Worm (Caenorhabditis elegans) whole organism, late embryonic: ENCODE data around the gene wrk-1.
"Not testable (repeated sequence)": the region's sequence is repeated elsewhere in the genome, so short reads cannot be mapped to it uniquely, and the experiment has no call there.

Experiments
- C08G9.2 ChIP-seq: sonication (generic microtip); optimal IDR thresholded peaks from 2 replicates; lab custom pipeline; 2016; ENCODE audit warnings: mild to moderate bottlenecking, missing genetic modification characterization, moderate library complexity, missing compliant biosample characterization
- Y22D7AL.16 ChIP-seq: sonication (generic microtip); optimal IDR thresholded peaks from 2 replicates; lab custom pipeline; 2016; ENCODE audit warnings: missing genetic modification characterization, missing compliant biosample characterization
- ama-1 ChIP-seq: fragments of 150-350 bp; optimal IDR thresholded peaks from 2 replicates; lab custom pipeline; 2014
- ceh-14 ChIP-seq: sonication (generic microtip); optimal IDR thresholded peaks from 2 replicates; lab custom pipeline; 2016; ENCODE audit warnings: missing genotype, missing genetic modification characterization, missing compliant biosample characterization
- ceh-18 ChIP-seq: sonication (generic microtip); optimal IDR thresholded peaks from 2 replicates; lab custom pipeline; 2016; ENCODE audit warnings: missing genetic modification characterization, missing compliant biosample characterization
- ceh-24 ChIP-seq: sonication (generic microtip); optimal IDR thresholded peaks from 2 replicates; lab custom pipeline; 2016; ENCODE audit warnings: mild to moderate bottlenecking, missing genetic modification characterization, missing compliant biosample characterization
- ceh-31 ChIP-seq: sonication (generic microtip); optimal IDR thresholded peaks from 2 replicates; lab custom pipeline; 2016; ENCODE audit warnings: missing genetic modification characterization, missing compliant biosample characterization
- ceh-45 ChIP-seq: fragments of 200-800 bp; sonication (Bioruptor generic); IDR thresholded peaks from 2 replicates; pipeline ENCODE4 v1.3.6; 2022; ENCODE audit warnings: missing genetic modification reagents, missing genetic modification characterization, missing compliant biosample characterization
- ceh-6 ChIP-seq: fragments of 200-800 bp; sonication (Bioruptor generic); optimal IDR thresholded peaks from 2 replicates; lab custom pipeline; 2018; ENCODE audit warnings: mild to moderate bottlenecking, missing genetic modification characterization, missing compliant biosample characterization
- che-1 ChIP-seq: sonication (generic microtip); optimal IDR thresholded peaks from 2 replicates; lab custom pipeline; 2016; ENCODE audit warnings: mild to moderate bottlenecking, missing genetic modification characterization, missing compliant biosample characterization
- dmd-4 ChIP-seq: sonication (generic microtip); optimal IDR thresholded peaks from 2 replicates; lab custom pipeline; 2016; ENCODE audit warnings: borderline replicate concordance, missing genetic modification characterization, missing compliant biosample characterization
- dve-1 ChIP-seq: sonication (generic microtip); optimal IDR thresholded peaks from 2 replicates; lab custom pipeline; 2017; ENCODE audit warnings: antibody characterized with exemption, mild to moderate bottlenecking, missing genetic modification characterization, missing compliant biosample characterization
- elt-2 ChIP-seq: sonication (generic microtip); optimal IDR thresholded peaks from 2 replicates; lab custom pipeline; 2016; ENCODE audit warnings: missing genetic modification reagents, missing genetic modification characterization, missing compliant biosample characterization
- eyg-1 ChIP-seq: sonication (generic microtip); optimal IDR thresholded peaks from 2 replicates; lab custom pipeline; 2016; ENCODE audit warnings: missing genotype, missing genetic modification characterization, missing compliant biosample characterization
- fax-1 ChIP-seq: sonication (generic microtip); optimal IDR thresholded peaks from 2 replicates; lab custom pipeline; 2016; ENCODE audit warnings: missing genotype, missing genetic modification characterization, missing compliant biosample characterization
- lim-6 ChIP-seq: sonication (generic microtip); optimal IDR thresholded peaks from 2 replicates; lab custom pipeline; 2016; ENCODE audit warnings: missing genetic modification characterization, missing compliant biosample characterization
- mec-3 ChIP-seq: sonication (generic microtip); optimal IDR thresholded peaks from 2 replicates; lab custom pipeline; 2016; ENCODE audit warnings: borderline replicate concordance, missing genetic modification characterization, missing compliant biosample characterization
- nfya-1 ChIP-seq: sonication (generic microtip); optimal IDR thresholded peaks from 2 replicates; lab custom pipeline; 2017; ENCODE audit warnings: missing genetic modification characterization, mild to moderate bottlenecking, missing compliant biosample characterization, antibody characterized with exemption, moderate library complexity
- nhr-11 ChIP-seq: fragments of 150-350 bp; optimal IDR thresholded peaks from 2 replicates; lab custom pipeline; 2014; ENCODE audit warnings: missing biosample characterization, missing genetic modification characterization
- pax-1 ChIP-seq: fragments of 150-350 bp; optimal IDR thresholded peaks from 2 replicates; lab custom pipeline; 2014; ENCODE audit warnings: missing biosample characterization, missing genetic modification characterization
- pha-4 ChIP-seq: fragments of 150-350 bp; optimal IDR thresholded peaks from 2 replicates; lab custom pipeline; 2018; ENCODE audit warnings: missing biosample characterization, missing genetic modification reagents, missing genetic modification characterization
- ref-2 ChIP-seq: sonication (generic microtip); optimal IDR thresholded peaks from 2 replicates; lab custom pipeline; 2016; ENCODE audit warnings: missing genetic modification characterization, missing compliant biosample characterization
- sdc-2 ChIP-seq: sonication (generic microtip); optimal IDR thresholded peaks from 2 replicates; lab custom pipeline; 2016; ENCODE audit warnings: missing genotype, missing genetic modification characterization, missing compliant biosample characterization
- sox-4 ChIP-seq: sonication (generic microtip); optimal IDR thresholded peaks from 2 replicates; lab custom pipeline; 2017; ENCODE audit warnings: mild to moderate bottlenecking, missing genetic modification characterization, inconsistent platforms, missing compliant biosample characterization
- tbx-2 ChIP-seq: sonication (generic microtip); optimal IDR thresholded peaks from 2 replicates; lab custom pipeline; 2016; ENCODE audit warnings: missing genetic modification characterization, missing compliant biosample characterization
- tbx-7 ChIP-seq: sonication (generic microtip); optimal IDR thresholded peaks from 2 replicates; lab custom pipeline; 2016; ENCODE audit warnings: missing genotype, missing genetic modification characterization, missing compliant biosample characterization
- unc-3 ChIP-seq, 2 experiments: fragments of 200-800 bp in 1 of 2; sonication (Bioruptor generic) in 1 of 2; sonication (generic microtip) in 1 of 2; conservative IDR thresholded peaks in 1 of 2; optimal IDR thresholded peaks in 1 of 2; 2 replicates each; pipeline versions ENCODE4 v1.3.6 to Lab custom; 2016 to 2022; ENCODE audit warnings: missing compliant biosample characterization in 2 of 2, missing genetic modification characterization in 2 of 2, missing genetic modification reagents in 1 of 2
- unc-42 ChIP-seq: sonication (generic microtip); optimal IDR thresholded peaks from 2 replicates; lab custom pipeline; 2016; ENCODE audit warnings: missing genotype, missing genetic modification characterization, missing compliant biosample characterization
- unc-86 ChIP-seq: sonication (generic microtip); optimal IDR thresholded peaks from 2 replicates; lab custom pipeline; 2016; ENCODE audit warnings: missing genetic modification characterization, missing compliant biosample characterization
- zip-5 ChIP-seq: sonication (generic microtip); optimal IDR thresholded peaks from 2 replicates; lab custom pipeline; 2016; ENCODE audit warnings: missing genetic modification characterization, missing compliant biosample characterization

wrk-1 gene

DNA sequence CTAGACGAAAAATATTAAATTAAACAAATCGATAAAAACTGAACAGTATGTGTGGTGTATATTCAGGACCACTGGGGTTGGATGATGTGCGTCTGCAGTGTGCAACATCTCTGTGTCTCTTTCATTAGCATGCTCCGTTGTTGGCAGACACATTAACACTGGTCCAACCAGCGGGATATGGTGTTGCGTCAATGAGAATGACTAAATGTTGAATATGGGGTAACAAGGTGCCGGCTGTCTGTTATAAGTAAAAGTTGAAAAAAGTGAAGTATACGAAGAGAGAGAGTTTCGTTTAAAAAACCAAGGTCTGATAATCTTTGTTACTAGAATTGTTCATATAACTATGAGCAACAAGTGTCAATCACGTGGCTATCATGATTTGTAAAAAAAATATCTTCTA is 24.4 kb upstream of the wrk-1 start, which contains the start of gene ced-8:
Gene ced-8 (minus strand): TSS at position 101 of the 400 bp plus-strand sequence.
- TF ChIP-seq ceh-31 (tag; lab: Kevin White, UChicago) (peak; percentile 31), lim-6 (tag; lab: Kevin White, UChicago) (no peak), dve-1 (no peak), ama-1 (no peak), tbx-2 (tag; lab: Kevin White, UChicago) (no peak), dmd-4 (tag; lab: Kevin White, UChicago) (no peak)

DNA sequence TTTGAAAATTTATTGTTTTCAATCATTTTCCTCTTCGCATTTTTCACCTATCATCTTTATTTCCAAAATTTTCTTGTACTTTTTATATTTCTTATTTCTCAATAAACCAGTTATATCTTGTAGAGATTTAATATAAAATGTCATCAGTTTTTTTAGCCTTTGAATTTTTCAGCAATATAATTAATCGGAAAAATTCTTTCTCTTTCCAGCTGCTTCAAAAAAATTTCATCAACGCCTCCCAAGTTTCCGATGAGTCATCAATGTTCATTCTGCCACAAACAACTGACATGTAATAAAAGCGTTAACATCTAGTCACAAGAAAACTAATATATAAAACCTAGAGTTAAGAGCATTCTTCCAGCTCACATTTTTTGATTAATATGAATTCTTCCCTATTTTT is 20.7 kb upstream of the wrk-1 start, which contains the start of gene F08F1.4:
Gene F08F1.4 (plus strand): TSS at position 301 of the 400 bp plus-strand sequence.
- TF ChIP-seq zip-5 (tag; lab: Kevin White, UChicago) (no peak), eyg-1 (tag; lab: Kevin White, UChicago) (no peak), ceh-45 (GFP tag; lab: Robert Waterston, UW) (no peak), pha-4 (no peak), ceh-18 (tag; lab: Kevin White, UChicago) (no peak), C08G9.2 (tag; lab: Kevin White, UChicago) (no peak), unc-86 (tag; lab: Kevin White, UChicago) (no peak), ama-1 (no peak), Y22D7AL.16 (tag; lab: Kevin White, UChicago) (no peak), elt-2 (tag; lab: Kevin White, UChicago) (no peak), fax-1 (no peak), ceh-6 (no peak), nhr-11 (tag; lab: Kevin White, UChicago) (no peak), ceh-14 (tag; lab: Kevin White, UChicago) (no peak), sox-4 (no peak), sdc-2 (no peak), nfya-1 (no peak)
- TF ChIP-seq, all 69 proteins: peak for 0

DNA sequence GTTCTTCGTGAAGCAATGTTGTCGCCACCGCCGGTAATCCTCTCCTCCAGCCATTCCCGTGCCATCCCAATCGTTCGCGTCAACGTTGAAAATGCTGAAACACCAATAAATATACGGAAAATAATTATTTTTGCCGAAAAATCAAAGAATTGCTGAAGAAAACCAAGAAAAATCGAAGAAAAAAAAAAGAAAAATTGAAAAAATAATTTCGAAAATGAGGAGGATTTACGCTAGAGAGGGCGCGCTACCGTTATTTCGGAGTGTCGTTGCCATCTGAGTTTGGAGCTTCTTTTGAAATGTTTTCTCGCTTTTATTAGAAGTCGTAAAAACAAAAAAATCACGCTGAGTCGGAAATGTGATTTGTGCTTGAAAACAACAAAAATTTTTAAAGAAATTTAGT is 18.4 kb upstream of the wrk-1 start, which contains the start of gene F08F1.9:
Gene F08F1.9 (minus strand): TSS at position 101 of the 400 bp plus-strand sequence.
- TF ChIP-seq ceh-24 (tag; lab: Kevin White, UChicago); sdc-2; unc-42 (tag; lab: Kevin White, UChicago): not testable (repeated sequence)

DNA sequence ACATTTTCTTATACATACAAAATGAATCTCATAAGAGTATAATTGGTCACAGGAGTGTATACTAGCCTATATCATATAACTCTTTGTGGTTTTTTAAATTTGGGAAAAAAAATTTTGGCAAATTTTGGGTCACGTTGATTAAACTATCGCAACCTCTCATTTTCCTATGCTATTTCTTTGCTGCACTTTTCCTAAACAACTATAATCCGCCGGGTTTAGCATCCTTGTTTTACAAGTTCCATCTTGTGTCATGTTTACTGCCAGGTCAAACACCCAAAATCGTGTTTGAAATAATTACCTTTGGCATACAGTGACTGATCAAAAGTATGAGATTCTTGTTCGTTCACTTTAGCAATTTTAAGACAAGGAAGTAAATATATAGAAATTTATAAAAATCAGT is 15.9 kb upstream of the wrk-1 start, which contains the start of gene sulp-3:
Gene sulp-3 (minus strand): TSS at position 101 of the 400 bp plus-strand sequence.
- no peak for TF ChIP-seq tbx-7 (tag; lab: Kevin White, UChicago)
- TF ChIP-seq eyg-1 (tag; lab: Kevin White, UChicago) = no peak
- TF ChIP-seq nfya-1 = no peak
- no peak for TF ChIP-seq ceh-24 (tag; lab: Kevin White, UChicago)
- TF ChIP-seq mec-3 (tag; lab: Kevin White, UChicago) = no peak
- TF ChIP-seq che-1 (tag; lab: Kevin White, UChicago) = no peak
- TF ChIP-seq ama-1 = no peak
- no peak for TF ChIP-seq ceh-18 (tag; lab: Kevin White, UChicago)
- no peak for TF ChIP-seq unc-3 (GFP tag; conservative IDR thresholded peaks at IDR 0.05; lab: Robert Waterston, UW)
- no peak for TF ChIP-seq unc-3 (tag; optimal IDR thresholded peaks at IDR 0.05; lab: Kevin White, UChicago)
- TF ChIP-seq ceh-45 (GFP tag; lab: Robert Waterston, UW) = no peak
- TF ChIP-seq ceh-31 (tag; lab: Kevin White, UChicago) = no peak
- TF ChIP-seq pax-1 (tag; lab: Kevin White, UChicago) = no peak
- no peak for TF ChIP-seq ceh-14 (tag; lab: Kevin White, UChicago)
- no peak for TF ChIP-seq sox-4
- no peak for TF ChIP-seq lim-6 (tag; lab: Kevin White, UChicago)
- no peak for TF ChIP-seq dmd-4 (tag; lab: Kevin White, UChicago)
- TF ChIP-seq tbx-2 (tag; lab: Kevin White, UChicago) = no peak
- no peak for TF ChIP-seq pha-4

DNA sequence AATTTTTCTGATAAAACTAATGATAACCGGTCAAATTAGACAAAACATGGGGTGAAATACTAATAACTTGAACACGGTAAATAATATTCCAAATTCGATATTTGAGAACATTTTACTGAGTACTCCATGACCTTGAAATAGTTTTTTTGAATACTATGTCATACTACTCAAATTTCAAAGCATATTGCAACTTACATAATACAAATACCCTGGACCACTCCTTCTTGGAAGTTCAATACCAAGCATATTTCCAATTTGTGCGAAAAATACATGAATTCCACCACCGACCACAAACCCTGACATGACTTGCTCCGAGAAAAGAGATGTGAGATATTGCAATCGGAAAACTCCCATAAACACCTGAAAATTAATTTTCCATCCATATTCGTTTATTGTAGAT is 14.4 kb upstream of the wrk-1 start:
- TF ChIP-seq ref-2 (tag; lab: Kevin White, UChicago) (no peak), zip-5 (tag; lab: Kevin White, UChicago) (no peak), ceh-24 (tag; lab: Kevin White, UChicago) (no peak)
